Fruit fly (Drosophila melanogaster) whole organism, embryonic: ENCODE data around the gene Pdcd4.

Experiments
- Bgb ChIP-seq: fragments of 200-800 bp; sonication (Bioruptor generic); IDR thresholded peaks from 2 replicates; pipeline ENCODE4 v1.3.6; 2022; ENCODE audit warnings: missing biosample characterization, missing genetic modification characterization; ENCODE audit not compliant: partially characterized antibody
- C15 ChIP-seq: fragments of 200-800 bp; sonication (Bioruptor generic); IDR thresholded peaks from 3 replicates; pipeline ENCODE4 v1.3.6; 2022; ENCODE audit warnings: missing biosample characterization, missing genetic modification characterization
- CG10366 ChIP-seq: fragments of 200-800 bp; sonication (Bioruptor generic); IDR thresholded peaks from 2 replicates; pipeline ENCODE4 v1.3.6; 2022; ENCODE audit warnings: missing biosample characterization, missing genetic modification characterization
- CG10431 ChIP-seq: fragments of 200-800 bp; sonication (Bioruptor generic); optimal IDR thresholded peaks from 3 replicates; lab custom pipeline; 2018; ENCODE audit warnings: missing biosample characterization, mild to moderate bottlenecking, missing genetic modification characterization
- CG11695 ChIP-seq: fragments of 200-800 bp; sonication (Bioruptor generic); IDR thresholded peaks from 3 replicates; pipeline ENCODE4 v1.3.6; 2022; ENCODE audit warnings: missing biosample characterization, missing genetic modification characterization
- CG12155 ChIP-seq: fragments of 200-800 bp; sonication (Bioruptor generic); optimal IDR thresholded peaks from 3 replicates; lab custom pipeline; 2016; ENCODE audit warnings: missing biosample characterization, missing genetic modification characterization
- CG13624 ChIP-seq: fragments of 200-800 bp; sonication (Bioruptor generic); optimal IDR thresholded peaks from 2 replicates; lab custom pipeline; 2016; ENCODE audit warnings: missing biosample characterization, missing genetic modification characterization
- CG15073 ChIP-seq: fragments of 200-800 bp; sonication (Bioruptor generic); optimal IDR thresholded peaks from 2 replicates; lab custom pipeline; 2016; ENCODE audit warnings: missing biosample characterization, missing genetic modification characterization
- CG1647 ChIP-seq: fragments of 200-800 bp; sonication (Bioruptor generic); optimal IDR thresholded peaks from 3 replicates; lab custom pipeline; 2016; ENCODE audit warnings: missing biosample characterization, missing genetic modification characterization
- CG16815 ChIP-seq: fragments of 200-800 bp; sonication (Bioruptor generic); optimal IDR thresholded peaks from 3 replicates; lab custom pipeline; 2017; ENCODE audit warnings: missing biosample characterization, mild to moderate bottlenecking, missing genetic modification characterization
- CG2116 ChIP-seq: fragments of 200-800 bp; sonication (Bioruptor generic); optimal IDR thresholded peaks from 3 replicates; lab custom pipeline; 2018; ENCODE audit warnings: missing biosample characterization, mild to moderate bottlenecking, missing genetic modification characterization
- CG2199 ChIP-seq: fragments of 200-800 bp; sonication (Bioruptor generic); IDR thresholded peaks from 3 replicates; pipeline ENCODE4 v1.3.6; 2022; ENCODE audit warnings: missing biosample characterization, missing genetic modification characterization
- CG31441 ChIP-seq: fragments of 200-800 bp; sonication (Bioruptor generic); IDR thresholded peaks from 2 replicates; pipeline ENCODE4 v1.3.6; 2022; ENCODE audit warnings: missing biosample characterization, missing genetic modification characterization
- CG33213 ChIP-seq: fragments of 200-800 bp; sonication (Bioruptor generic); optimal IDR thresholded peaks from 3 replicates; lab custom pipeline; 2016; ENCODE audit warnings: missing biosample characterization, missing genetic modification characterization
- CG4328 ChIP-seq: fragments of 200-800 bp; sonication (Bioruptor generic); optimal IDR thresholded peaks from 3 replicates; lab custom pipeline; 2017; ENCODE audit warnings: missing biosample characterization, missing genetic modification reagents, missing genetic modification characterization
- CG43689 ChIP-seq: fragments of 200-800 bp; sonication (Bioruptor generic); IDR thresholded peaks from 2 replicates; pipeline ENCODE4 v1.3.6; 2022; ENCODE audit warnings: missing biosample characterization, missing genetic modification characterization
- CG6654 ChIP-seq: fragments of 200-800 bp; sonication (Bioruptor generic); optimal IDR thresholded peaks from 2 replicates; lab custom pipeline; 2017; ENCODE audit warnings: missing biosample characterization, mild to moderate bottlenecking, missing genetic modification characterization
- CG8089 ChIP-seq: fragments of 200-800 bp; sonication (Bioruptor generic); optimal IDR thresholded peaks from 3 replicates; lab custom pipeline; 2016; ENCODE audit warnings: missing biosample characterization, missing genetic modification characterization
- CG9437 ChIP-seq: fragments of 200-800 bp; sonication (Bioruptor generic); optimal IDR thresholded peaks from 2 replicates; lab custom pipeline; 2018; ENCODE audit warnings: missing biosample characterization, mild to moderate bottlenecking, missing genetic modification characterization
- CG9932 ChIP-seq: fragments of 200-800 bp; sonication (Bioruptor generic); IDR thresholded peaks from 2 replicates; pipeline ENCODE4 v1.3.6; 2022; ENCODE audit warnings: missing biosample characterization, missing genetic modification characterization
- Dfd ChIP-seq, 2 experiments: fragments of >200 bp; optimal IDR thresholded peaks; 2 replicates each; lab custom pipeline; 2017; ENCODE audit warnings: missing biosample characterization in 2 of 2, missing genetic modification characterization in 2 of 2
- Lhr ChIP-seq: fragments of 200-800 bp; sonication (Bioruptor generic); optimal IDR thresholded peaks from 3 replicates; lab custom pipeline; 2017; ENCODE audit warnings: mild to moderate bottlenecking, missing biosample characterization, missing genetic modification reagents, missing genetic modification characterization
- Lpt ChIP-seq: fragments of >200 bp; optimal IDR thresholded peaks from 2 replicates; lab custom pipeline; 2018; ENCODE audit warnings: missing biosample characterization, missing genetic modification characterization
- Myb ChIP-seq: fragments of 200-800 bp; sonication (Bioruptor generic); optimal IDR thresholded peaks from 2 replicates; lab custom pipeline; 2016; ENCODE audit warnings: missing biosample characterization, missing genetic modification characterization
- Neu2 ChIP-seq: fragments of 200-800 bp; sonication (Bioruptor generic); optimal IDR thresholded peaks from 3 replicates; lab custom pipeline; 2016; ENCODE audit warnings: missing biosample characterization, missing genetic modification characterization, borderline replicate concordance
- Oli ChIP-seq: fragments of 200-800 bp; sonication (Bioruptor generic); optimal IDR thresholded peaks from 2 replicates; lab custom pipeline; 2018; ENCODE audit warnings: missing biosample characterization, mild to moderate bottlenecking, missing genetic modification characterization, moderate library complexity
- Opbp ChIP-seq: fragments of 200-800 bp; sonication (Bioruptor generic); IDR thresholded peaks from 3 replicates; pipeline ENCODE4 v1.3.6; 2022; ENCODE audit warnings: missing biosample characterization, missing genetic modification characterization; ENCODE audit not compliant: partially characterized antibody
- Stat92E ChIP-seq, 3 experiments: fragments of >200 bp in 2 of 3; fragments of 200-800 bp in 1 of 3; sonication (Bioruptor generic) in 1 of 3; optimal IDR thresholded peaks; 2 replicates each; lab custom pipeline; 2017 to 2019; ENCODE audit warnings: missing biosample characterization in 3 of 3, missing genetic modification characterization in 3 of 3, mild to moderate bottlenecking in 1 of 3, moderate library complexity in 1 of 3
- Usf ChIP-seq: fragments of 200-800 bp; sonication (Bioruptor generic); optimal IDR thresholded peaks from 2 replicates; lab custom pipeline; 2017; ENCODE audit warnings: missing genotype, missing biosample characterization, missing genetic modification characterization
- Xrp1 ChIP-seq: fragments of 200-800 bp; sonication (Bioruptor generic); IDR thresholded peaks from 2 replicates; pipeline ENCODE4 v1.3.6; 2022; ENCODE audit warnings: missing biosample characterization, missing genetic modification characterization
- YL-1 ChIP-seq: fragments of 200-800 bp; sonication (Bioruptor generic); optimal IDR thresholded peaks from 3 replicates; lab custom pipeline; 2017; ENCODE audit warnings: missing biosample characterization, mild to moderate bottlenecking, missing genetic modification characterization
- bbx ChIP-seq: fragments of 200-800 bp; sonication (Bioruptor generic); IDR thresholded peaks from 2 replicates; pipeline ENCODE4 v1.3.6; 2022; ENCODE audit warnings: missing biosample characterization, missing genetic modification characterization; ENCODE audit not compliant: partially characterized antibody
- bowl ChIP-seq: fragments of 200-800 bp; sonication (Bioruptor generic); IDR thresholded peaks from 2 replicates; pipeline ENCODE4 v1.3.6; 2022; ENCODE audit warnings: missing biosample characterization, missing genetic modification characterization
- cad ChIP-seq: fragments of >200 bp; optimal IDR thresholded peaks from 2 replicates; lab custom pipeline; 2017; ENCODE audit warnings: missing biosample characterization, missing genetic modification characterization
- cato ChIP-seq: fragments of 200-800 bp; sonication (Bioruptor generic); optimal IDR thresholded peaks from 2 replicates; lab custom pipeline; 2016; ENCODE audit warnings: missing biosample characterization, missing genetic modification characterization, borderline replicate concordance
- dpn ChIP-seq, 2 experiments: fragments of 200-800 bp; sonication (Bioruptor generic); optimal IDR thresholded peaks; 3 replicates each; lab custom pipeline; 2016; ENCODE audit warnings: missing biosample characterization in 2 of 2, missing genetic modification characterization in 2 of 2
- ftz-f1 ChIP-seq: fragments of 200-800 bp; sonication (Bioruptor generic); optimal IDR thresholded peaks from 2 replicates; lab custom pipeline; 2016; ENCODE audit warnings: missing biosample characterization, missing genetic modification characterization
- hkb ChIP-seq, 2 experiments: fragments of 200-800 bp in 1 of 2; fragments of >200 bp in 1 of 2; sonication (Bioruptor generic) in 1 of 2; IDR thresholded peaks in 1 of 2; optimal IDR thresholded peaks in 1 of 2; 2 replicates each; pipeline versions ENCODE4 v1.3.6 to Lab custom; 2017 to 2022; ENCODE audit warnings: missing biosample characterization in 1 of 2, missing genetic modification characterization in 1 of 2
- insv ChIP-seq, 2 experiments: fragments of 200-800 bp; sonication (Bioruptor generic); optimal IDR thresholded peaks; 3 replicates each; lab custom pipeline; 2016 to 2018; ENCODE audit warnings: missing biosample characterization in 2 of 2, missing genetic modification characterization in 2 of 2
- ken ChIP-seq: fragments of 200-800 bp; sonication (Bioruptor generic); IDR thresholded peaks from 3 replicates; pipeline ENCODE4 v1.3.6; 2022; ENCODE audit warnings: missing biosample characterization, missing genetic modification characterization
- lab ChIP-seq: fragments of 200-800 bp; sonication (Bioruptor generic); optimal IDR thresholded peaks from 3 replicates; lab custom pipeline; 2017; ENCODE audit warnings: missing biosample characterization, missing genetic modification characterization, mild to moderate bottlenecking, moderate library complexity, missing genetic modification reagents
- onecut ChIP-seq: fragments of 200-800 bp; sonication (Bioruptor generic); IDR thresholded peaks from 2 replicates; pipeline ENCODE4 v1.3.6; 2022; ENCODE audit warnings: missing biosample characterization, missing genetic modification characterization
- otp ChIP-seq: fragments of 200-800 bp; sonication (Bioruptor generic); IDR thresholded peaks from 3 replicates; pipeline ENCODE4, ENCODE4 v1.3.6; 2022; ENCODE audit warnings: missing biosample characterization, missing genetic modification characterization
- repo ChIP-seq: fragments of 200-800 bp; sonication (Bioruptor generic); optimal IDR thresholded peaks from 2 replicates; lab custom pipeline; 2016; ENCODE audit warnings: missing biosample characterization, missing genetic modification characterization
- row ChIP-seq: fragments of 200-800 bp; sonication (Bioruptor generic); IDR thresholded peaks from 3 replicates; pipeline ENCODE4 v1.3.6; 2022; ENCODE audit warnings: missing biosample characterization, missing genetic modification characterization
- sc ChIP-seq, 3 experiments: fragments of >200 bp in 2 of 3; fragments of 200-800 bp in 1 of 3; sonication (Bioruptor generic) in 1 of 3; optimal IDR thresholded peaks; 2 replicates in 2 of 3; 3 replicates in 1 of 3; lab custom pipeline; 2017; ENCODE audit warnings: mild to moderate bottlenecking in 1 of 3, missing biosample characterization in 1 of 3, missing genetic modification characterization in 1 of 3, missing genetic modification reagents in 1 of 3
- so ChIP-seq: fragments of 200-800 bp; sonication (Bioruptor generic); IDR thresholded peaks from 3 replicates; pipeline ENCODE4 v1.3.6; 2022; ENCODE audit warnings: missing biosample characterization, missing genetic modification characterization
- stc ChIP-seq: fragments of 200-800 bp; sonication (Bioruptor generic); IDR thresholded peaks from 2 replicates; pipeline ENCODE4 v1.3.6; 2022; ENCODE audit warnings: missing biosample characterization, missing genetic modification characterization
- stwl ChIP-seq: fragments of 200-800 bp; sonication (Bioruptor generic); optimal IDR thresholded peaks from 3 replicates; lab custom pipeline; 2018; ENCODE audit warnings: missing biosample characterization, mild to moderate bottlenecking, missing genetic modification characterization, moderate library complexity
- zen ChIP-seq: fragments of 200-800 bp; sonication (Bioruptor generic); optimal IDR thresholded peaks from 3 replicates; lab custom pipeline; 2018; ENCODE audit warnings: missing biosample characterization, mild to moderate bottlenecking, missing genetic modification characterization, moderate library complexity

The Pdcd4 gene

DNA sequence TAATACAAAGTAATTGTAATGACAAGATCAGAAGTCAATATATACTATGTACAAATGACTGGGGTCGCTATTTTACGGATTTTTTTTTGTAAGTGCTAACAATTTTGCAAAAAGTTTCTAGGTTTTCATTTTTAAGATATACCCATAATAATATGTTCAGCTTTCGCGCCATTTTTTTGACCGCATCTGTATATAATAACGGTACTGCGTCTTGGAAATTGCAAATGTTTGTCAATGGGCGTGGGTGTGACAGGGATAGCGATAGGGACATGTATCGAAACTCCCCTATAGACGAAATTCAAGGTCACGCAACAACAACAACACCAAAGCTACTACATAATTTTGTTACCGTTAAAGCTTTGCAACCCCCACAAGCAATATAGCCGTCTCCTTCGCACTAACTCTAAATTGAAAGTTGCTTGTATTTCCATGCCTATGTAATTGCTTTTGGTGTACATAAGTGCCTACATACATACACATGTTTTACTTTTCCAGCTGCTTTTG is 2.6 kb downstream of the Pdcd4 start:
- no peak for TF ChIP-seq YL-1 (GFP tag; lab: Kevin White, UChicago)
- TF ChIP-seq CG31441 (GFP tag; lab: Robert Waterston, UW) = no peak
- TF ChIP-seq Usf (GFP tag; lab: Kevin White, UChicago) = no peak
- no peak for TF ChIP-seq bbx (GFP tag; lab: Robert Waterston, UW)
- no peak for TF ChIP-seq CG9932 (GFP tag; lab: Robert Waterston, UW)
- no peak for TF ChIP-seq Xrp1 (GFP tag; lab: Robert Waterston, UW)
- no peak for TF ChIP-seq CG2199 (GFP tag; lab: Robert Waterston, UW)
- TF ChIP-seq Lhr (GFP tag; lab: Kevin White, UChicago) = no peak
- peak; percentile 15 for TF ChIP-seq lab (GFP tag; lab: Kevin White, UChicago)
- no peak for TF ChIP-seq CG15073
- no peak for TF ChIP-seq stwl
- no peak for TF ChIP-seq CG6654 (GFP tag; lab: Kevin White, UChicago)
- no peak for TF ChIP-seq ken (GFP tag; lab: Robert Waterston, UW)
- no peak for TF ChIP-seq CG16815 (GFP tag; lab: Kevin White, UChicago)
- no peak for TF ChIP-seq CG43689 (GFP tag; lab: Robert Waterston, UW)
- TF ChIP-seq Lpt (GFP tag; lab: Kevin White, UChicago) = no peak
- TF ChIP-seq CG13624 = peak; percentile 82
- TF ChIP-seq CG4328 (GFP tag; lab: Kevin White, UChicago) = no peak
- TF ChIP-seq Oli (tag; lab: Kevin White, UChicago) = no peak
- 0 out of 3 replicates have a peak, but pooled peaks have one; percentile 12 for TF ChIP-seq CG11695
- no peak for TF ChIP-seq sc (optimal IDR thresholded peaks at IDR 0.05; lab: Kevin White, UChicago)
- no peak for TF ChIP-seq sc (GFP tag; optimal IDR thresholded peaks at IDR 0.05; lab: Kevin White, UChicago)
- TF ChIP-seq CG33213 (GFP tag; lab: Kevin White, UChicago) = no peak
- TF ChIP-seq Dfd (GFP tag; optimal IDR thresholded peaks at IDR 0.05; lab: Kevin White, UChicago) = no peak
- no peak for TF ChIP-seq stc (GFP tag; lab: Robert Waterston, UW)
- no peak for TF ChIP-seq C15 (GFP tag; lab: Robert Waterston, UW)
- TF ChIP-seq CG2116 (GFP tag; lab: Kevin White, UChicago) = no peak
- no peak for TF ChIP-seq Opbp (GFP tag; lab: Robert Waterston, UW)
- no peak for TF ChIP-seq zen (tag; lab: Kevin White, UChicago)
- no peak for TF ChIP-seq CG10366 (GFP tag; lab: Robert Waterston, UW)
- TF ChIP-seq CG8089 (GFP tag; lab: Kevin White, UChicago) = no peak
- peak; percentile 50 for TF ChIP-seq ftz-f1
- TF ChIP-seq cato (GFP tag; lab: Kevin White, UChicago) = no peak
- no peak for TF ChIP-seq insv (GFP tag; optimal IDR thresholded peaks at IDR 0.05; lab: Kevin White, UChicago)
- no peak for TF ChIP-seq hkb (optimal IDR thresholded peaks at IDR 0.05; lab: Kevin White, UChicago)
- 0 out of 2 replicates have a peak, but pooled peaks have one; percentile 11 for TF ChIP-seq hkb (GFP tag; IDR thresholded peaks at IDR 0.05; lab: Robert Waterston, UW)
- no peak for TF ChIP-seq CG10431
- no peak for TF ChIP-seq bowl (GFP tag; lab: Robert Waterston, UW)
- no peak for TF ChIP-seq Stat92E (GFP tag; optimal IDR thresholded peaks at IDR 0.05; lab: Kevin White, UChicago)
- no peak for TF ChIP-seq CG12155 (GFP tag; lab: Kevin White, UChicago)
- no peak for TF ChIP-seq CG9437 (GFP tag; lab: Kevin White, UChicago)
- no peak for TF ChIP-seq Bgb (GFP tag; lab: Robert Waterston, UW)
- TF ChIP-seq Myb (GFP tag; lab: Kevin White, UChicago) = no peak
- TF ChIP-seq otp = no peak
- no peak for TF ChIP-seq dpn (GFP tag; optimal IDR thresholded peaks at IDR 0.05; lab: Kevin White, UChicago)
- no peak for TF ChIP-seq repo (GFP tag; lab: Kevin White, UChicago)
- TF ChIP-seq row = 0 out of 3 replicates have a peak, but pooled peaks have one; percentile 18
- TF ChIP-seq cad (GFP tag; lab: Kevin White, UChicago) = no peak
- TF ChIP-seq onecut = no peak
- TF ChIP-seq CG1647 (GFP tag; lab: Kevin White, UChicago) = no peak
- TF ChIP-seq Neu2 (GFP tag; lab: Kevin White, UChicago) = no peak
- TF ChIP-seq so (GFP tag; lab: Robert Waterston, UW) = no peak
